Worm (Caenorhabditis elegans): Measurements from ENCODE around the gene fbxa-7.

- no peak for TF ChIP-seq lin-39 (tag; optimal IDR thresholded peaks at IDR 0.05)
- TF ChIP-seq ZK546.5 (tag; optimal IDR thresholded peaks at IDR 0.05) = no peak
- TF ChIP-seq fkh-10 (GFP tag; optimal IDR thresholded peaks at IDR 0.05) = no peak
- no peak for TF ChIP-seq nhr-77 (tag; optimal IDR thresholded peaks at IDR 0.05)
- no peak for TF ChIP-seq unc-62 (GFP tag; optimal IDR thresholded peaks at IDR 0.05)
- TF ChIP-seq nhr-11 (tag; optimal IDR thresholded peaks at IDR 0.05) = no peak
- TF ChIP-seq egl-27 (tag; optimal IDR thresholded peaks at IDR 0.05) = no peak
- TF ChIP-seq fkh-2 (tag; optimal IDR thresholded peaks at IDR 0.05) = no peak
Measured at ce11 chrIII:2283341-2283847, 32.1 kb upstream of the fbxa-7 start.
